Worm (Caenorhabditis elegans) whole organism, young adult: ENCODE data around the gene str-19.

Experiments used
- F55B11.4 ChIP-seq: sonication (generic microtip); optimal IDR thresholded peaks from 2 replicates; lab custom pipeline; 2016; ENCODE audit warnings: missing compliant biosample characterization, missing genetic modification characterization, borderline replicate concordance; ENCODE audit not compliant: insufficient read depth
- akir-1 ChIP-seq: fragments of 200-800 bp; sonication (Bioruptor generic); optimal IDR thresholded peaks from 2 replicates; lab custom pipeline; 2018; ENCODE audit warnings: mild to moderate bottlenecking, missing genetic modification characterization, moderate library complexity, missing compliant biosample characterization
- ama-1 ChIP-seq, 3 experiments: fragments of 150-350 bp in 1 of 3; sonication (generic microtip) in 2 of 3; optimal IDR thresholded peaks; 2 replicates each; lab custom pipeline; 2014 to 2018; ENCODE audit warnings: missing biosample characterization in 2 of 3, missing genetic modification characterization in 2 of 3, missing genetic modification reagents in 2 of 3
- lin-26 ChIP-seq: fragments of 200-800 bp; sonication (Bioruptor generic); IDR thresholded peaks from 2 replicates; pipeline ENCODE4 v1.3.6; 2022; ENCODE audit warnings: missing genetic modification reagents, missing genetic modification characterization, missing compliant biosample characterization

DNA sequence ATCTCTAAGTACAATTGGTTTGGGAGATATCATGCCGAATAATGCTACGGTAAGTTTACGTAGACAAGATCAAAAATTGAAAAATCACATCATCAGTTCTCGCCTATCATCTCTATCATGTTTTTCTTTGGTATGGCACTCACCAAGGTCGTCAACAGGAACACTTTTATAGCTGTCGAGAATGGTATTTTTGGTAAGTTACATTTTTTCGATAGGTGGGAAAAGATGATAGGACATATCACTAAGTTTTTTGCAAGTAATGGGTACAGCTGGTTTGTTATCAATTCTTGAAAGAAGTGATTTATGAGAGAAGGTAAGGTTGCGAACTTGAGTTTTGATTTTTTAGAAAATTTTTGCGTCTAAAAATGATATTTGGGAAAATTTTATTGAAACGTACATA lies 36.3 kb downstream of the str-19 start:
- TF ChIP-seq F55B11.4 (tag; lab: Kevin White, UChicago) (no peak), ama-1 (optimal IDR thresholded peaks at IDR 0.05; lab: Kevin White, UChicago) (no peak), ama-1 (GFP tag; optimal IDR thresholded peaks at IDR 0.05; lab: Kevin White, UChicago) (no peak), akir-1 (GFP tag; lab: Kevin White, UChicago) (no peak), lin-26 (GFP tag; lab: Robert Waterston, UW) (no peak)
